Worm (Caenorhabditis elegans): ENCODE results near the gene B0524.5.

The B0524.5 gene

ce11 chrIII:1926456-1926855 is 32.8 kb upstream of the B0524.5 start:
- TF ChIP-seq ceh-82 (tag; optimal IDR thresholded peaks at IDR 0.05) = peak; percentile 85 to 91 (median 87)
- peak; percentile 83 for TF ChIP-seq dsc-1 (tag; optimal IDR thresholded peaks at IDR 0.05)
- TF ChIP-seq ceh-8 (GFP tag; optimal IDR thresholded peaks at IDR 0.05) = peak; percentile 91
- TF ChIP-seq C34B4.2 (tag; optimal IDR thresholded peaks at IDR 0.05) = no peak
- peak; percentile 96 for TF ChIP-seq unc-86 (tag; optimal IDR thresholded peaks at IDR 0.05)
- 0 out of 2 replicates have a peak, but pooled peaks have one; percentile 56 for TF ChIP-seq mab-9 (GFP tag; IDR thresholded peaks at IDR 0.05)
- peak; percentile 25 for TF ChIP-seq zag-1 (tag; optimal IDR thresholded peaks at IDR 0.05)
- peak; percentile 80 for TF ChIP-seq ztf-4 (tag; optimal IDR thresholded peaks at IDR 0.05)
- TF ChIP-seq tbx-2 (tag; optimal IDR thresholded peaks at IDR 0.05) = peak; percentile 98
- TF ChIP-seq hlh-17 (GFP tag; optimal IDR thresholded peaks at IDR 0.05; ENCODE audit: borderline replicate concordance) = no peak
- peak; percentile 99 for TF ChIP-seq nhr-20 (tag; optimal IDR thresholded peaks at IDR 0.05)
- peak; percentile 97 for TF ChIP-seq nhr-19 (GFP tag; conservative IDR thresholded peaks at IDR 0.05)
- peak in 1 of 2 experiments; percentile 95 for TF ChIP-seq mdl-1 (tag; optimal IDR thresholded peaks at IDR 0.05)
- TF ChIP-seq nhr-47 (tag; optimal IDR thresholded peaks at IDR 0.05) = peak; percentile 98
- TF ChIP-seq C16A3.4 (tag; optimal IDR thresholded peaks at IDR 0.05) = no peak
- no peak for TF ChIP-seq ets-5 (GFP tag; IDR thresholded peaks at IDR 0.05)
- TF ChIP-seq elt-2 (tag; optimal IDR thresholded peaks at IDR 0.05) = peak; percentile 71
- TF ChIP-seq lin-35 (GFP tag; optimal IDR thresholded peaks at IDR 0.05) = peak; percentile 70 to 85
- TF ChIP-seq ama-1 (optimal IDR thresholded peaks at IDR 0.05) = peak; percentile 55
- TF ChIP-seq nhr-28 (tag; optimal IDR thresholded peaks at IDR 0.05) = no peak
- TF ChIP-seq swsn-7 (tag; optimal IDR thresholded peaks at IDR 0.05) = peak; percentile 96
- TF ChIP-seq Y116A8C.19 (tag; optimal IDR thresholded peaks at IDR 0.05; ENCODE audit: borderline replicate concordance) = no peak
- TF ChIP-seq snpc-4 (tag; optimal IDR thresholded peaks at IDR 0.05) = peak; percentile 73
- peak; percentile 81 for TF ChIP-seq fkh-10 (GFP tag; optimal IDR thresholded peaks at IDR 0.05)
- TF ChIP-seq pqm-1 (tag; optimal IDR thresholded peaks at IDR 0.05) = no peak
- TF ChIP-seq lsy-2 (tag; optimal IDR thresholded peaks at IDR 0.05) = peak; percentile 83 to 90
- no peak for TF ChIP-seq lin-15B (tag; optimal IDR thresholded peaks at IDR 0.05)
- TF ChIP-seq nhr-71 (tag; optimal IDR thresholded peaks at IDR 0.05) = peak; percentile 99
- peak; percentile 34 for TF ChIP-seq F16B12.6 (tag; optimal IDR thresholded peaks at IDR 0.05)
- peak; percentile 67 for TF ChIP-seq lin-39 (tag; optimal IDR thresholded peaks at IDR 0.05)
- TF ChIP-seq blmp-1 (tag; optimal IDR thresholded peaks at IDR 0.05) = peak; percentile 96
- TF ChIP-seq unc-62 (GFP tag; optimal IDR thresholded peaks at IDR 0.05) = peak; percentile 65
- TF ChIP-seq unc-30 (tag; optimal IDR thresholded peaks at IDR 0.05) = no peak
- peak; percentile 100 for TF ChIP-seq nhr-85 (tag)
- peak; percentile 90 to 97 for TF ChIP-seq egl-27 (tag; optimal IDR thresholded peaks at IDR 0.05)
- TF ChIP-seq hpl-2 (GFP tag; optimal IDR thresholded peaks at IDR 0.05) = peak; percentile 87
- TF ChIP-seq hlh-4 (tag; optimal IDR thresholded peaks at IDR 0.05) = no peak
- peak; percentile 70 for TF ChIP-seq aha-1 (tag; optimal IDR thresholded peaks at IDR 0.05)
- peak; percentile 91 for TF ChIP-seq fos-1 (tag; optimal IDR thresholded peaks at IDR 0.05)
- TF ChIP-seq pax-3 (tag; optimal IDR thresholded peaks at IDR 0.05) = peak; percentile 85
- peak; percentile 54; the same call in 1 of the 2 replicates for TF ChIP-seq unc-98 (GFP tag; IDR thresholded peaks at IDR 0.05)
- TF ChIP-seq ceh-88 (GFP tag; IDR thresholded peaks at IDR 0.05) = peak; percentile 70
- TF ChIP-seq efl-1 (optimal IDR thresholded peaks at IDR 0.05) = peak; percentile 85 to 95
- peak; percentile 55 to 97 for TF ChIP-seq efl-1 (GFP tag; optimal IDR thresholded peaks at IDR 0.05 in 1 of 2)
- TF ChIP-seq zip-4 (GFP tag; optimal IDR thresholded peaks at IDR 0.05) = peak; percentile 63
- no peak for TF ChIP-seq ces-1 (GFP tag; optimal IDR thresholded peaks at IDR 0.05)
- peak; percentile 55 to 57 (median 55) for TF ChIP-seq dpl-1 (GFP tag; optimal IDR thresholded peaks at IDR 0.05)
- TF ChIP-seq alr-1 (tag; optimal IDR thresholded peaks at IDR 0.05; ENCODE audit: borderline replicate concordance) = no peak
- peak; percentile 48 for TF ChIP-seq nhr-237 (tag; optimal IDR thresholded peaks at IDR 0.05)
- TF ChIP-seq ceh-90 (tag; optimal IDR thresholded peaks at IDR 0.05) = no peak
- peak; percentile 82 for TF ChIP-seq sox-4 (tag; optimal IDR thresholded peaks at IDR 0.05)
- peak; percentile 95 for TF ChIP-seq grh-1 (GFP tag; IDR thresholded peaks at IDR 0.05)
- no peak for TF ChIP-seq ceh-63 (GFP tag; optimal IDR thresholded peaks at IDR 0.05)
